Worm (Caenorhabditis elegans) whole organism, L4 larva: ENCODE data around the gene B0464.9.

Experiments
- D1046.2 ChIP-seq: fragments of 200-800 bp; sonication (Bioruptor generic); IDR thresholded peaks from 2 replicates; pipeline ENCODE4 v1.3.6; 2022; ENCODE audit warnings: missing genetic modification characterization, missing compliant biosample characterization
- ctbp-1 ChIP-seq: fragments of 200-800 bp; sonication (Bioruptor generic); IDR thresholded peaks from 2 replicates; pipeline ENCODE4 v1.3.6; 2022; ENCODE audit warnings: missing genetic modification reagents, missing genetic modification characterization, missing compliant biosample characterization
- daf-16 ChIP-seq, 3 experiments: sonication (generic microtip); optimal IDR thresholded peaks; 2 replicates each; lab custom pipeline; 2016 to 2017; ENCODE audit warnings: missing genetic modification characterization in 3 of 3, missing genetic modification reagents in 3 of 3, mild to moderate bottlenecking in 2 of 3, missing compliant biosample characterization in 2 of 3, missing biosample characterization in 1 of 3, moderate library complexity in 1 of 3
- hmg-1.1 ChIP-seq: fragments of 200-800 bp; sonication (Bioruptor generic); IDR thresholded peaks from 2 replicates; pipeline ENCODE4 v1.3.6; 2022; ENCODE audit warnings: missing genetic modification reagents, missing genetic modification characterization, missing compliant biosample characterization
- lin-15B ChIP-seq: fragments of 150-350 bp; sonication (generic microtip); optimal IDR thresholded peaks from 3 replicates; lab custom pipeline; 2014; ENCODE audit warnings: missing biosample characterization, missing genetic modification characterization
- nhr-237 ChIP-seq: sonication (generic microtip); optimal IDR thresholded peaks from 2 replicates; lab custom pipeline; 2017; ENCODE audit warnings: missing biosample characterization, missing genetic modification characterization
- nhr-76 ChIP-seq: fragments of 150-350 bp; optimal IDR thresholded peaks from 2 replicates; lab custom pipeline; 2014; ENCODE audit warnings: missing biosample characterization, missing genetic modification characterization
- pha-4 ChIP-seq, 2 experiments: fragments of 150-350 bp in 1 of 2; fragments of 200-800 bp in 1 of 2; sonication (Bioruptor generic) in 1 of 2; IDR thresholded peaks in 1 of 2; optimal IDR thresholded peaks in 1 of 2; 2 replicates each; pipeline versions ENCODE4 v1.3.6 to Lab custom; 2014 to 2022; ENCODE audit warnings: missing genetic modification characterization in 2 of 2, missing genetic modification reagents in 2 of 2, missing biosample characterization in 1 of 2, missing compliant biosample characterization in 1 of 2
- saeg-2 ChIP-seq: fragments of 200-800 bp; sonication (Bioruptor generic); IDR thresholded peaks from 2 replicates; pipeline ENCODE4 v1.3.6; 2022; ENCODE audit warnings: missing genetic modification reagents, missing genetic modification characterization, missing compliant biosample characterization
- unc-39 ChIP-seq: sonication (generic microtip); optimal IDR thresholded peaks from 2 replicates; lab custom pipeline; 2017; ENCODE audit warnings: missing biosample characterization, missing genetic modification characterization

DNA sequence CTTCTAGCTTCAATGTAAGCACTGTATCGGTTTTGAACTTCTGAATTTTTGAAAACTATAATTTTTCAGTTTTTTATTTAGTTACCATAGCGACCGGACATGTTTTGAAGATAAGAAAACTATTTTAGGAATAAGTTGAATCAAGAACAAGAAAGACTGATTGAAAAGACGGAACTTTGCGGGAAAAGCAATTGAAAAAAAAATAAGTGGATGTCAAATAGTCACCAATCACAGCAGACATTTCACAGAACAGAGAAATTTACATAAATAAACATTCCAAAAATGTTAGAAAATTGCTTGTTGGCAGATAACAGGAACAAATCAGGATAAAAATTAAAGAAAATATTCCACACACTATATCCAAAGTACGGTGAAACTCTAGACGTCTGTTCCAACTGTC is 15.7 kb upstream of the B0464.9 start, which contains the start of gene F54C8.6:
- TF ChIP-seq ctbp-1 (no peak), nhr-237 (no peak), hmg-1.1 (GFP tag; lab: Robert Waterston, UW) (no peak), nhr-76 (tag; lab: Kevin White, UChicago) (no peak), lin-15B (no peak), pha-4 (GFP tag; IDR thresholded peaks at IDR 0.05; lab: Robert Waterston, UW) (no peak), pha-4 (tag; optimal IDR thresholded peaks at IDR 0.05; lab: Kevin White, UChicago) (no peak), D1046.2 (no peak), daf-16 (GFP tag; optimal IDR thresholded peaks at IDR 0.05; lab: Kevin White, UChicago) (no peak), daf-16 (tag; optimal IDR thresholded peaks at IDR 0.05; lab: Kevin White, UChicago) (no peak), unc-39 (tag; lab: Kevin White, UChicago) (no peak), saeg-2 (no peak)
